Fruit fly (Drosophila melanogaster) whole organism, embryonic: ENCODE measurements around the gene SsRbeta.

Experiments
- ATbp ChIP-seq: fragments of 200-800 bp; sonication (Bioruptor generic); optimal IDR thresholded peaks from 2 replicates; lab custom pipeline; 2017; ENCODE audit warnings: missing biosample characterization, mild to moderate bottlenecking, missing genetic modification characterization, missing genetic modification reagents
- Asciz ChIP-seq: fragments of 200-800 bp; sonication (Bioruptor generic); optimal IDR thresholded peaks from 2 replicates; lab custom pipeline; 2017; ENCODE audit warnings: missing biosample characterization, mild to moderate bottlenecking, missing genetic modification characterization, missing genetic modification reagents
- CG10267 ChIP-seq: fragments of 200-800 bp; sonication (Bioruptor generic); optimal IDR thresholded peaks from 2 replicates; lab custom pipeline; 2018; ENCODE audit warnings: missing biosample characterization, mild to moderate bottlenecking, missing genetic modification characterization, moderate library complexity
- CG10543 ChIP-seq: fragments of 200-800 bp; sonication (Bioruptor generic); optimal IDR thresholded peaks from 3 replicates; lab custom pipeline; 2017; ENCODE audit warnings: missing biosample characterization, mild to moderate bottlenecking, missing genetic modification characterization, moderate library complexity
- CG13424 ChIP-seq: fragments of 200-800 bp; sonication (Bioruptor generic); optimal IDR thresholded peaks from 2 replicates; lab custom pipeline; 2019; ENCODE audit warnings: missing biosample characterization, mild to moderate bottlenecking, missing genetic modification characterization, moderate library complexity
- CG15011 ChIP-seq: fragments of 200-800 bp; sonication (Bioruptor generic); optimal IDR thresholded peaks from 3 replicates; lab custom pipeline; 2018; ENCODE audit warnings: missing biosample characterization, mild to moderate bottlenecking, missing genetic modification characterization
- CG15601 ChIP-seq: fragments of 200-800 bp; sonication (Bioruptor generic); optimal IDR thresholded peaks from 3 replicates; lab custom pipeline; 2019; ENCODE audit warnings: missing biosample characterization, mild to moderate bottlenecking, missing genetic modification characterization, moderate library complexity
- CG1603 ChIP-seq: fragments of 200-800 bp; sonication (Bioruptor generic); optimal IDR thresholded peaks from 2 replicates; lab custom pipeline; 2019; ENCODE audit warnings: missing biosample characterization, mild to moderate bottlenecking, missing genetic modification characterization, moderate library complexity
- CG1647 ChIP-seq: fragments of 200-800 bp; sonication (Bioruptor generic); optimal IDR thresholded peaks from 3 replicates; lab custom pipeline; 2016; ENCODE audit warnings: missing biosample characterization, missing genetic modification characterization
- CG18011 ChIP-seq: fragments of 200-800 bp; sonication (Bioruptor generic); optimal IDR thresholded peaks from 2 replicates; lab custom pipeline; 2017; ENCODE audit warnings: missing biosample characterization, missing genetic modification characterization, mild to moderate bottlenecking, moderate library complexity, missing genotype
- CG18764 ChIP-seq: fragments of 200-800 bp; sonication (Bioruptor generic); optimal IDR thresholded peaks from 3 replicates; lab custom pipeline; 2016; ENCODE audit warnings: missing biosample characterization, missing genetic modification characterization
- CG2199 ChIP-seq: fragments of 200-800 bp; sonication (Bioruptor generic); IDR thresholded peaks from 3 replicates; pipeline ENCODE4 v1.3.6; 2022; ENCODE audit warnings: missing biosample characterization, missing genetic modification characterization
- CG32772 ChIP-seq: fragments of 200-800 bp; sonication (Bioruptor generic); IDR thresholded peaks from 2 replicates; pipeline ENCODE4 v1.3.6; 2022; ENCODE audit warnings: missing biosample characterization, missing genetic modification characterization
- CG4730 ChIP-seq: fragments of 200-800 bp; sonication (Bioruptor generic); IDR thresholded peaks from 2 replicates; pipeline ENCODE4 v1.3.6; 2022; ENCODE audit warnings: missing biosample characterization, missing genetic modification characterization
- CG6254 ChIP-seq: fragments of 200-800 bp; sonication (Bioruptor generic); optimal IDR thresholded peaks from 3 replicates; lab custom pipeline; 2017; ENCODE audit warnings: mild to moderate bottlenecking, missing biosample characterization, missing genetic modification reagents, missing genetic modification characterization
- CG6654 ChIP-seq: fragments of 200-800 bp; sonication (Bioruptor generic); optimal IDR thresholded peaks from 2 replicates; lab custom pipeline; 2017; ENCODE audit warnings: missing biosample characterization, mild to moderate bottlenecking, missing genetic modification characterization
- CG6813 ChIP-seq: fragments of 200-800 bp; sonication (Bioruptor generic); optimal IDR thresholded peaks from 2 replicates; lab custom pipeline; 2017; ENCODE audit warnings: missing biosample characterization, missing genetic modification characterization, mild to moderate bottlenecking, moderate library complexity, missing genetic modification reagents
- CG7963 ChIP-seq: fragments of 200-800 bp; sonication (Bioruptor generic); IDR thresholded peaks from 3 replicates; pipeline ENCODE4 v1.3.6; 2022; ENCODE audit warnings: missing biosample characterization, missing genetic modification characterization; ENCODE audit not compliant: partially characterized antibody
- Camta ChIP-seq: fragments of 200-800 bp; sonication (Bioruptor generic); optimal IDR thresholded peaks from 2 replicates; lab custom pipeline; 2016; ENCODE audit warnings: missing biosample characterization, missing genetic modification characterization
- Chrac-16 ChIP-seq: fragments of 200-800 bp; sonication (Bioruptor generic); optimal IDR thresholded peaks from 3 replicates; lab custom pipeline; 2016; ENCODE audit warnings: missing biosample characterization, missing genetic modification characterization
- Drgx ChIP-seq: fragments of 200-800 bp; sonication (Bioruptor generic); IDR thresholded peaks from 2 replicates; pipeline ENCODE4 v1.3.6; 2022; ENCODE audit warnings: missing biosample characterization, missing genetic modification characterization
- E2f1 ChIP-seq: fragments of 200-800 bp; sonication (Bioruptor generic); IDR thresholded peaks from 2 replicates; pipeline ENCODE4 v1.3.6; 2022; ENCODE audit warnings: missing biosample characterization, missing genetic modification characterization
- HLHmδ ChIP-seq: fragments of 200-800 bp; sonication (Bioruptor generic); optimal IDR thresholded peaks from 2 replicates; lab custom pipeline; 2018; ENCODE audit warnings: missing biosample characterization, mild to moderate bottlenecking, missing genetic modification characterization, moderate library complexity
- NC2β ChIP-seq: fragments of 200-800 bp; sonication (Bioruptor generic); optimal IDR thresholded peaks from 2 replicates; lab custom pipeline; 2016; ENCODE audit warnings: missing biosample characterization, missing genetic modification characterization
- Nf-YB ChIP-seq: fragments of 200-800 bp; sonication (Bioruptor generic); optimal IDR thresholded peaks from 3 replicates; lab custom pipeline; 2019; ENCODE audit warnings: missing biosample characterization, mild to moderate bottlenecking, missing genetic modification characterization, moderate library complexity
- PHDP ChIP-seq: fragments of 200-800 bp; sonication (Bioruptor generic); optimal IDR thresholded peaks from 3 replicates; lab custom pipeline; 2018; ENCODE audit warnings: missing biosample characterization, mild to moderate bottlenecking, missing genetic modification characterization, moderate library complexity
- Sin3A ChIP-seq: fragments of >200 bp; optimal IDR thresholded peaks from 2 replicates; lab custom pipeline; 2018
- Tbp ChIP-seq: fragments of >200 bp; optimal IDR thresholded peaks from 2 replicates; lab custom pipeline; 2018; ENCODE audit warnings: missing biosample characterization, missing genetic modification characterization
- Xrp1 ChIP-seq: fragments of 200-800 bp; sonication (Bioruptor generic); IDR thresholded peaks from 2 replicates; pipeline ENCODE4 v1.3.6; 2022; ENCODE audit warnings: missing biosample characterization, missing genetic modification characterization
- bab2 ChIP-seq: fragments of 200-800 bp; sonication (Bioruptor generic); optimal IDR thresholded peaks from 2 replicates; lab custom pipeline; 2016; ENCODE audit warnings: missing biosample characterization, missing genetic modification characterization
- bcd ChIP-seq: fragments of 200-800 bp; sonication (Bioruptor generic); optimal IDR thresholded peaks from 2 replicates; lab custom pipeline; 2017; ENCODE audit warnings: missing biosample characterization, mild to moderate bottlenecking, missing genetic modification characterization
- cg ChIP-seq: fragments of 200-800 bp; sonication (Bioruptor generic); optimal IDR thresholded peaks from 3 replicates; lab custom pipeline; 2019; ENCODE audit warnings: missing biosample characterization, mild to moderate bottlenecking, missing genetic modification characterization, moderate library complexity
- emc ChIP-seq: fragments of 200-800 bp; sonication (Bioruptor generic); optimal IDR thresholded peaks from 2 replicates; lab custom pipeline; 2016; ENCODE audit warnings: missing biosample characterization, missing genetic modification characterization
- ham ChIP-seq: fragments of 200-800 bp; sonication (Bioruptor generic); IDR thresholded peaks from 2 replicates; pipeline ENCODE4 v1.3.6; 2022; ENCODE audit warnings: missing biosample characterization, missing genetic modification characterization
- hth ChIP-seq: fragments of >200 bp; optimal IDR thresholded peaks from 2 replicates; lab custom pipeline; 2017; ENCODE audit warnings: inconsistent platforms
- kay ChIP-seq: fragments of 200-800 bp; sonication (Bioruptor generic); optimal IDR thresholded peaks from 2 replicates; lab custom pipeline; 2016; ENCODE audit warnings: missing biosample characterization, missing genetic modification characterization
- klu ChIP-seq: fragments of 200-800 bp; sonication (Bioruptor generic); IDR thresholded peaks from 2 replicates; pipeline ENCODE4 v1.3.6; 2022; ENCODE audit warnings: missing biosample characterization, missing genetic modification characterization
- kni ChIP-seq: fragments of 200-800 bp; sonication (Bioruptor generic); optimal IDR thresholded peaks from 3 replicates; lab custom pipeline; 2017; ENCODE audit warnings: mild to moderate bottlenecking, missing biosample characterization, missing genetic modification reagents, missing genetic modification characterization
- knrl ChIP-seq: fragments of 200-800 bp; sonication (Bioruptor generic); IDR thresholded peaks from 3 replicates; pipeline ENCODE4 v1.3.6; 2022; ENCODE audit warnings: missing biosample characterization, missing genetic modification characterization; ENCODE audit not compliant: partially characterized antibody
- mirr ChIP-seq: fragments of 200-800 bp; sonication (Bioruptor generic); optimal IDR thresholded peaks from 3 replicates; lab custom pipeline; 2018; ENCODE audit warnings: missing biosample characterization, mild to moderate bottlenecking, missing genetic modification characterization
- nmo ChIP-seq: fragments of 200-800 bp; sonication (Bioruptor generic); optimal IDR thresholded peaks from 2 replicates; lab custom pipeline; 2018; ENCODE audit warnings: missing biosample characterization, mild to moderate bottlenecking, missing genetic modification characterization, moderate library complexity
- pan ChIP-seq, 4 experiments: fragments of >200 bp in 3 of 4; fragments of 200-800 bp in 1 of 4; sonication (Bioruptor generic) in 1 of 4; optimal IDR thresholded peaks in 3 of 4; IDR thresholded peaks in 1 of 4; 2 replicates each; pipeline versions ENCODE4 v1.3.6 to Lab custom; 2017 to 2022; ENCODE audit warnings: missing biosample characterization in 2 of 4, missing genetic modification characterization in 2 of 4, mixed read lengths in 1 of 4
- ranshi ChIP-seq: fragments of 200-800 bp; sonication (Bioruptor generic); IDR thresholded peaks from 2 replicates; pipeline ENCODE4 v1.3.6; 2022; ENCODE audit warnings: missing biosample characterization, missing genetic modification characterization
- ro ChIP-seq: fragments of 200-800 bp; sonication (Bioruptor generic); IDR thresholded peaks from 2 replicates; pipeline ENCODE4 v1.3.6; 2022; ENCODE audit warnings: missing biosample characterization, missing genetic modification characterization
- shn ChIP-seq: fragments of 200-800 bp; sonication (Bioruptor generic); optimal IDR thresholded peaks from 3 replicates; lab custom pipeline; 2016; ENCODE audit warnings: missing biosample characterization, missing genetic modification characterization
- sqz ChIP-seq: fragments of 200-800 bp; sonication (Bioruptor generic); optimal IDR thresholded peaks from 3 replicates; lab custom pipeline; 2018; ENCODE audit warnings: missing biosample characterization, mild to moderate bottlenecking, missing genetic modification characterization
- stwl ChIP-seq: fragments of 200-800 bp; sonication (Bioruptor generic); optimal IDR thresholded peaks from 3 replicates; lab custom pipeline; 2018; ENCODE audit warnings: missing biosample characterization, mild to moderate bottlenecking, missing genetic modification characterization, moderate library complexity
- sug ChIP-seq: fragments of 200-800 bp; optimal IDR thresholded peaks from 2 replicates; lab custom pipeline; 2019; ENCODE audit warnings: missing biosample characterization, mild to moderate bottlenecking, missing genetic modification characterization, moderate library complexity
- tin ChIP-seq: fragments of 200-800 bp; sonication (Bioruptor generic); optimal IDR thresholded peaks from 3 replicates; lab custom pipeline; 2016; ENCODE audit warnings: missing biosample characterization, missing genetic modification characterization

Gene SsRbeta

DNA sequence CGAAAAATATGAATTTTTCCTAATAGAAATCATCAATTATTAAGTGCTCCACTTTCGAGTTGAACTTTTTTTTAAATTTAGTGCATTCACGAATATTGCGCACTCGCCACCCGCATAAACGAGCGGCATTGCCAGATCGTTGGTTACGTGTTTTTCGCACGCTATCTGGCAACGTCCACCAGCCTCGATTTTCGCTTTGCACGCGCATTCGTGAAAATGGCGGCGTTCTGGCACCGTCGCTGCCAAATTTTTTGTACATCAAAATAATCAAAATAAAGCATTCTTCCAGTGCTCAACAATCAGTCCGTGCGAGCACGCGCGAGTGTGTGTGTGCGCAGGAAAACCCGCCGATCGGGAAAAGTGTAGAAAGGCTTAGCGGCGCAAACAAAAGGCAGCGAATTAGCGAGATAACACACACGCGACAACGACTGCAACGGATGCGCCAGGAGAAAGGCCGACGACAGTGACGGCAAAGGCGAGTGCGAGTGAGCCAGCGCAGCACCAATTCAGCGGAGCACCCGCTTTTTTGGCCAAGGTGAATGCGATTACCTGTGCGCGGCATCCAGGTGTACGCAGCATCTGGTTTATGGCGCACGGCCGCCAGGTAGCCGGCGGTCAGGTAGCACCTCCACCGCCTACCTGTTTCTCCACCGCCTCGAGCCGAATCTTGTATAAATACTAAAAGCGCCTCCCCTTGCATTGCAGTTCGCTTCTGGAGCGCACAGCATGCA lies 15.6 kb upstream of the SsRbeta start (continued):
- no peak for TF ChIP-seq CG10543 (GFP tag; lab: Kevin White, UChicago)
- peak; percentile 73 for TF ChIP-seq NC2β
- TF ChIP-seq shn (GFP tag; lab: Kevin White, UChicago) = peak; percentile 84
- no peak for TF ChIP-seq hth (lab: Kevin White, UChicago)
- peak; percentile 46 for TF ChIP-seq HLHmδ (GFP tag; lab: Kevin White, UChicago)
- peak; percentile 55; the same call in 1 of the 2 replicates for TF ChIP-seq klu (GFP tag; lab: Robert Waterston, UW)
- peak; percentile 78 for TF ChIP-seq tin (GFP tag; lab: Kevin White, UChicago)
- peak; percentile 91 for TF ChIP-seq Drgx (GFP tag; lab: Robert Waterston, UW)
- TF ChIP-seq Camta = peak; percentile 87
- peak; percentile 47; the same call in 1 of the 3 replicates for TF ChIP-seq CG7963 (GFP tag; lab: Robert Waterston, UW)
- peak; percentile 82 for TF ChIP-seq nmo (GFP tag; lab: Kevin White, UChicago)
- TF ChIP-seq kni = peak; percentile 99
- TF ChIP-seq CG2199 (GFP tag; lab: Robert Waterston, UW) = peak; percentile 78; the same call in 2 of the 3 replicates
- no peak for TF ChIP-seq CG15011 (GFP tag; lab: Kevin White, UChicago)
- peak; percentile 13 for TF ChIP-seq stwl (tag; lab: Kevin White, UChicago)
- peak; percentile 89 for TF ChIP-seq bab2 (GFP tag; lab: Kevin White, UChicago)
- peak; percentile 75; the same call in 1 of the 2 replicates for TF ChIP-seq ranshi (GFP tag; lab: Robert Waterston, UW)
- peak; percentile 83 for TF ChIP-seq Chrac-16 (GFP tag; lab: Kevin White, UChicago)
- no peak for TF ChIP-seq mirr (GFP tag; lab: Kevin White, UChicago)
- TF ChIP-seq CG18764 (GFP tag; lab: Kevin White, UChicago) = peak; percentile 65
- TF ChIP-seq kay = peak; percentile 83
- TF ChIP-seq CG18011 (GFP tag; lab: Kevin White, UChicago) = peak; percentile 64
- peak; percentile 75 for TF ChIP-seq E2f1
- TF ChIP-seq sug = peak; percentile 84
- peak; percentile 62 for TF ChIP-seq Sin3A (lab: Kevin White, UChicago)
- TF ChIP-seq CG13424 (tag; lab: Kevin White, UChicago) = peak; percentile 84
- no peak for TF ChIP-seq Tbp (GFP tag; lab: Kevin White, UChicago)
- no peak for TF ChIP-seq Asciz (GFP tag; lab: Kevin White, UChicago)
- TF ChIP-seq CG1603 (tag; lab: Kevin White, UChicago) = peak; percentile 87
- TF ChIP-seq CG10267 (tag; lab: Kevin White, UChicago) = peak; percentile 82
- no peak for TF ChIP-seq pan (optimal IDR thresholded peaks at IDR 0.05; lab: Kevin White, UChicago)
- TF ChIP-seq pan (GFP tag; optimal IDR thresholded peaks at IDR 0.05 in 1 of 2, IDR thresholded peaks at IDR 0.05 in 1 of 2) = peak in 1 of 2 experiments; percentile 81
- no peak for TF ChIP-seq ham
- TF ChIP-seq CG6654 = no peak
- TF ChIP-seq Nf-YB (GFP tag; lab: Kevin White, UChicago) = peak; percentile 67
- peak; percentile 76 for TF ChIP-seq emc (GFP tag; lab: Kevin White, UChicago)
- TF ChIP-seq knrl (GFP tag; lab: Robert Waterston, UW) = peak; percentile 73
- no peak for TF ChIP-seq ro (GFP tag; lab: Robert Waterston, UW)
- peak; percentile 80 for TF ChIP-seq CG32772 (GFP tag; lab: Robert Waterston, UW)
- TF ChIP-seq cg (GFP tag; lab: Kevin White, UChicago) = peak; percentile 81
- peak; percentile 52; the same call in 1 of the 2 replicates for TF ChIP-seq CG4730
- peak; percentile 70 for TF ChIP-seq CG15601 (tag; lab: Kevin White, UChicago)
- TF ChIP-seq ATbp (GFP tag; lab: Kevin White, UChicago) = no peak
- peak; percentile 84 for TF ChIP-seq bcd
- peak; percentile 83 for TF ChIP-seq sqz (GFP tag; lab: Kevin White, UChicago)
- TF ChIP-seq CG6254 (GFP tag; lab: Kevin White, UChicago) = peak; percentile 55
- TF ChIP-seq Xrp1 = peak; percentile 84
- TF ChIP-seq CG6813 (GFP tag; lab: Kevin White, UChicago) = peak; percentile 76
- TF ChIP-seq PHDP (tag; lab: Kevin White, UChicago) = peak; percentile 86
- peak; percentile 57 for TF ChIP-seq CG1647 (GFP tag; lab: Kevin White, UChicago)
